Worm (Caenorhabditis elegans) whole organism, L4 larva: ENCODE data around the gene perm-2.
A peak's percentile ranks its signal among the peaks of the same experiment; 100 is the strongest.

ENCODE experiments used
- F44E2.7 ChIP-seq: fragments of 200-800 bp; sonication (Bioruptor generic); IDR thresholded peaks from 2 replicates; pipeline ENCODE4 v2.1.2; 2022; ENCODE audit warnings: missing genetic modification characterization, missing compliant biosample characterization
- T20F7.1 ChIP-seq: fragments of 200-800 bp; sonication (Bioruptor generic); optimal IDR thresholded peaks from 2 replicates; lab custom pipeline; 2018; ENCODE audit warnings: mild to moderate bottlenecking, missing genetic modification characterization, missing compliant biosample characterization
- Y105C5A.15 ChIP-seq: fragments of 200-800 bp; sonication (Bioruptor generic); IDR thresholded peaks from 2 replicates; pipeline ENCODE4 v1.3.6; 2022; ENCODE audit warnings: missing genetic modification characterization, missing compliant biosample characterization
- Y48G9A.11 ChIP-seq: fragments of 200-800 bp; sonication (Bioruptor generic); IDR thresholded peaks from 2 replicates; pipeline ENCODE4 v1.3.6; 2022; ENCODE audit warnings: missing genetic modification reagents, missing genetic modification characterization, missing compliant biosample characterization
- Y5F2A.4 ChIP-seq: fragments of 200-800 bp; sonication (Bioruptor generic); optimal IDR thresholded peaks from 2 replicates; lab custom pipeline; 2018; ENCODE audit warnings: mild to moderate bottlenecking, missing genetic modification characterization, missing compliant biosample characterization
- attf-4 ChIP-seq: sonication (generic microtip); optimal IDR thresholded peaks from 3 replicates; lab custom pipeline; 2017; ENCODE audit warnings: missing biosample characterization, missing genetic modification characterization
- ceh-28 ChIP-seq: fragments of 150-350 bp; optimal IDR thresholded peaks from 2 replicates; lab custom pipeline; 2014; ENCODE audit warnings: missing biosample characterization, missing genetic modification reagents, missing genetic modification characterization
- ceh-82 ChIP-seq: sonication (generic microtip); optimal IDR thresholded peaks from 2 replicates; lab custom pipeline; 2017; ENCODE audit warnings: missing biosample characterization, missing genetic modification characterization
- daf-12 ChIP-seq: fragments of 150-350 bp; optimal IDR thresholded peaks from 2 replicates; lab custom pipeline; 2014; ENCODE audit warnings: missing biosample characterization, missing genetic modification reagents, missing genetic modification characterization
- daf-16 ChIP-seq, 3 experiments: sonication (generic microtip); optimal IDR thresholded peaks; 2 replicates each; lab custom pipeline; 2016 to 2017; ENCODE audit warnings: missing genetic modification characterization in 3 of 3, missing genetic modification reagents in 3 of 3, mild to moderate bottlenecking in 2 of 3, missing compliant biosample characterization in 2 of 3, missing biosample characterization in 1 of 3, moderate library complexity in 1 of 3
- dmd-6 ChIP-seq: fragments of 200-800 bp; sonication (Bioruptor generic); IDR thresholded peaks from 2 replicates; pipeline ENCODE4 v1.3.6; 2022; ENCODE audit warnings: missing genetic modification reagents, missing genetic modification characterization, missing compliant biosample characterization
- dmd-8 ChIP-seq: fragments of 200-800 bp; sonication (Bioruptor generic); IDR thresholded peaks from 2 replicates; pipeline ENCODE4 v1.3.6; 2022; ENCODE audit warnings: missing genetic modification characterization, missing compliant biosample characterization
- dpl-1 ChIP-seq: fragments of 150-350 bp; optimal IDR thresholded peaks from 2 replicates; lab custom pipeline; 2014; ENCODE audit warnings: missing biosample characterization, missing genetic modification reagents, missing genetic modification characterization
- egl-43 ChIP-seq: fragments of 200-800 bp; sonication (Bioruptor generic); IDR thresholded peaks from 2 replicates; pipeline ENCODE4 v1.3.6; 2022; ENCODE audit warnings: missing genetic modification reagents, missing genetic modification characterization, missing compliant biosample characterization
- hlh-30 ChIP-seq: sonication (generic microtip); optimal IDR thresholded peaks from 2 replicates; lab custom pipeline; 2017; ENCODE audit warnings: antibody characterized with exemption, mild to moderate bottlenecking, missing genetic modification characterization, missing compliant biosample characterization; ENCODE audit not compliant: insufficient read depth
- jun-1 ChIP-seq: fragments of 150-350 bp; optimal IDR thresholded peaks from 2 replicates; lab custom pipeline; 2014; ENCODE audit warnings: missing biosample characterization, missing genetic modification reagents, missing genetic modification characterization
- lin-1 ChIP-seq: fragments of 200-800 bp; sonication (Bioruptor generic); IDR thresholded peaks from 2 replicates; pipeline ENCODE4 v1.3.6; 2022; ENCODE audit warnings: missing genetic modification reagents, missing genetic modification characterization, missing compliant biosample characterization
- lin-38 ChIP-seq: fragments of 200-800 bp; sonication (Bioruptor generic); IDR thresholded peaks from 2 replicates; pipeline ENCODE4 v1.3.6; 2022; ENCODE audit warnings: missing genetic modification reagents, missing genetic modification characterization, missing compliant biosample characterization
- lin-39 ChIP-seq: fragments of 150-350 bp; optimal IDR thresholded peaks from 2 replicates; lab custom pipeline; 2014; ENCODE audit warnings: missing biosample characterization, missing genetic modification reagents, missing genetic modification characterization
- lsy-2 ChIP-seq, 2 experiments: fragments of 150-350 bp in 1 of 2; sonication (generic microtip) in 1 of 2; optimal IDR thresholded peaks; 2 replicates each; lab custom pipeline; 2014 to 2017; ENCODE audit warnings: missing biosample characterization in 2 of 2, missing genetic modification characterization in 2 of 2
- nhr-10 ChIP-seq: fragments of 150-350 bp; optimal IDR thresholded peaks from 2 replicates; lab custom pipeline; 2014; ENCODE audit warnings: missing biosample characterization, missing genetic modification characterization
- nhr-237 ChIP-seq: sonication (generic microtip); optimal IDR thresholded peaks from 2 replicates; lab custom pipeline; 2017; ENCODE audit warnings: missing biosample characterization, missing genetic modification characterization
- nhr-6 ChIP-seq: fragments of 150-350 bp; optimal IDR thresholded peaks from 2 replicates; lab custom pipeline; 2014; ENCODE audit warnings: missing biosample characterization, missing genetic modification characterization
- nhr-76 ChIP-seq: fragments of 150-350 bp; optimal IDR thresholded peaks from 2 replicates; lab custom pipeline; 2014; ENCODE audit warnings: missing biosample characterization, missing genetic modification characterization
- pha-4 ChIP-seq, 2 experiments: fragments of 150-350 bp in 1 of 2; fragments of 200-800 bp in 1 of 2; sonication (Bioruptor generic) in 1 of 2; IDR thresholded peaks in 1 of 2; optimal IDR thresholded peaks in 1 of 2; 2 replicates each; pipeline versions ENCODE4 v1.3.6 to Lab custom; 2014 to 2022; ENCODE audit warnings: missing genetic modification characterization in 2 of 2, missing genetic modification reagents in 2 of 2, missing biosample characterization in 1 of 2, missing compliant biosample characterization in 1 of 2
- rbr-2 ChIP-seq: sonication (generic microtip); optimal IDR thresholded peaks from 2 replicates; lab custom pipeline; 2016; ENCODE audit warnings: missing genotype, missing genetic modification characterization, missing compliant biosample characterization
- snpc-4 ChIP-seq: fragments of 150-350 bp; optimal IDR thresholded peaks from 2 replicates; lab custom pipeline; 2014; ENCODE audit warnings: missing biosample characterization, missing genetic modification characterization
- spr-1 ChIP-seq: sonication (generic microtip); optimal IDR thresholded peaks from 2 replicates; lab custom pipeline; 2016; ENCODE audit warnings: mild to moderate bottlenecking, missing genetic modification characterization, missing compliant biosample characterization
- unc-62 ChIP-seq, 3 experiments: fragments of 150-350 bp in 1 of 3; sonication (generic microtip); optimal IDR thresholded peaks in 2 of 3; peaks in 1 of 3; 1 replicate in 1 of 3; 2 replicates in 2 of 3; lab custom pipeline; 2014 to 2017; ENCODE audit warnings: missing biosample characterization in 3 of 3, missing genetic modification characterization in 3 of 3, missing genetic modification reagents in 3 of 3, missing genotype in 1 of 3
- zip-11 ChIP-seq: fragments of 200-800 bp; sonication (Bioruptor generic); IDR thresholded peaks from 2 replicates; pipeline ENCODE4 v1.3.6; 2022; ENCODE audit warnings: missing genetic modification characterization, missing compliant biosample characterization

perm-2 gene

DNA sequence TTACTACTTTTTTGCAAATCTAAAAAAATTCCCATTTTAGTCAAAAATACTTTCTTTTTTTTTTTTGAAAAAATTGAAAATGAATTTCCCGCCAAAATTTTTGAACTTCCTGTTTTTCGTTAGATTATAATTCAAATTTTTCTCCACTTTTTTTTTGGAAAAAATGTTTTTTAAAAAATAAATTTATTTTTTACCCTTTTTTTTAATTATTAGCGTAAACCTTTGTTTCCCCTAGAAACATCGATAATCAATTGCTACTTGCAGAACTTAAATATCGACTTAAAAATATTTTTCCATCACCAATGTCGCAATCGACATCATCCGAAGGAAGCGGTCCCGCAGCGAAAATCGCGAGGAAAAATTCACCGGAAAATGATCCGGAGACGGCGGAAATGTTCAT is 43.8 kb downstream of the perm-2 start, which contains the start of gene cec-2:
Gene cec-2 (plus strand): TSS at position 301 of the 400 bp plus-strand sequence.
- TF ChIP-seq unc-62 (GFP tag; optimal IDR thresholded peaks at IDR 0.05 in 1 of 2; lab: Kevin White, UChicago), result no peak
- no peak for TF ChIP-seq unc-62 (tag; optimal IDR thresholded peaks at IDR 0.05; lab: Kevin White, UChicago)
- no peak for TF ChIP-seq dmd-8 (GFP tag; lab: Robert Waterston, UW)
- no peak for TF ChIP-seq lsy-2 (tag; optimal IDR thresholded peaks at IDR 0.05; lab: Kevin White, UChicago)
- TF ChIP-seq spr-1, result no peak
- TF ChIP-seq nhr-237 (tag; lab: Kevin White, UChicago), result no peak
- TF ChIP-seq egl-43, result no peak
- no peak for TF ChIP-seq nhr-10 (tag; lab: Kevin White, UChicago)
- no peak for TF ChIP-seq nhr-6 (tag; lab: Kevin White, UChicago)
- no peak for TF ChIP-seq rbr-2 (tag; lab: Kevin White, UChicago)
- no peak for TF ChIP-seq pha-4 (GFP tag; IDR thresholded peaks at IDR 0.05; lab: Robert Waterston, UW)
- TF ChIP-seq pha-4 (tag; optimal IDR thresholded peaks at IDR 0.05; lab: Kevin White, UChicago), result no peak
- TF ChIP-seq dmd-6 (GFP tag; lab: Robert Waterston, UW), result no peak
- no peak for TF ChIP-seq nhr-76
- no peak for TF ChIP-seq lin-39 (tag; lab: Kevin White, UChicago)
- TF ChIP-seq Y5F2A.4 (GFP tag; lab: Kevin White, UChicago), result no peak
- no peak for TF ChIP-seq dpl-1 (GFP tag; lab: Kevin White, UChicago)
- no peak for TF ChIP-seq F44E2.7 (GFP tag; lab: Robert Waterston, UW)
- TF ChIP-seq attf-4 (tag; lab: Kevin White, UChicago), result no peak

DNA sequence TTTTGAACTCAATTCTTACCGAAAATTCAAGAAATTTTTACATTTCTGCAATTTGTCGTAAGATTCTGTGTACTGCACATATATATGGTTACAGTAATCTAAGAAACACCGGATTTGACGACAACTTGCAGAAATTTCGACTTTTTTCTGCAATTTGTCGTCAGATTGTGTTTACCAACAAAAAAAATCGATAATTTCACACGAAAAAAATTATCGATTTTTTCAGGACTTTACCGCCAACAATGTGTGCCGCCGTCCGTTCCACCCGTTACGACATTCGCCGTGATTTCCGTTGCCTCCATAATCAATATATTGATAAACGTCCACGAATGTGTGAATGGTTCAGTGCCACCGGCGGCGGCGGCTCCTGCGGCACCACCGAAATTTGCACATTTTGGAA is 47.8 kb downstream of the perm-2 start:
- TF ChIP-seq ceh-28 (tag; lab: Kevin White, UChicago), result peak; percentile 60
- TF ChIP-seq nhr-10 (tag; lab: Kevin White, UChicago), result no peak

DNA sequence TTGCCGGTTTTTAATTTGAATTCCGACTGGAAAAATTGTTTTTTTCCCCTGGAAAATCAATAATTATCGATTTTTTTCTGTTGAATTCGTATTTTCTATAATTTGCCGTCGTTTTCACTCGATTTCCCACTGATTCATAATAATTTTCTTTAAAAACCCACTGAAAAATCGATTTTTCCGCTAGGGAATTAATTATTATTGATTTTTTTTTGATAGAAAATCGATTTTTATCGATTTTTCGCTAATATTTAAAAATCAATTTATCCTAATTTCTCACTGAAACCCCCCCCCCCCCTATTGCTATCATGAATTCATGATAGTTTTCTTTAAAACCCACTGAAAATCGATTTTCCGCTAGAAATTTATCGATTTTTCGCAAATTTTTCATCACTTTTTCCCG is 50.0 kb downstream of the perm-2 start:
- TF ChIP-seq snpc-4 (tag; lab: Kevin White, UChicago) (no peak), ceh-28 (tag; lab: Kevin White, UChicago) (peak; percentile 60)

DNA sequence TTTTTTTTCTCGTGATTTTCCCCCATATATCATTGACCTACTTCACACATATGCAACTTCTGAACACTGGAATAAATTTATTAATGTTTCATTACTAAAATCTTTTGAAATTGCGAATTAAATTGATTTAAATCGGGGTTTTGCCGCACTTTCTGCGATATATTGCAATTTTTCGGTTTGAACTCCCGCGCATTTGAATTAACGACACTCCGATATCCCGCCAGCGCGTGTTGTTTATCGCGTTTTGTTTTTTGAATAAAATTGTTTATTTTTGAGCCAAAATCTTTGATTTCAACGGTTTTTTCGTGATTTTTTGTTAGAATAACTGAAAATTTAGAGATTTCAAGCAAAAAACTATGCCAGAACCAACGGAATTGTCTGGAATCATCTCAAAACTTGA is 51.1 kb downstream of the perm-2 start, which contains the start of gene Y104H12D.2:
Gene Y104H12D.2 (plus strand): TSS at position 340 of the 400 bp plus-strand sequence.
- TF ChIP-seq jun-1 (tag; lab: Kevin White, UChicago), result no peak
- TF ChIP-seq zip-11 (GFP tag; lab: Robert Waterston, UW), result no peak
- no peak for TF ChIP-seq lin-38 (GFP tag; lab: Robert Waterston, UW)
- no peak for TF ChIP-seq lin-1 (GFP tag; lab: Robert Waterston, UW)
- TF ChIP-seq hlh-30, result peak; percentile 15
- no peak for TF ChIP-seq daf-16 (GFP tag; optimal IDR thresholded peaks at IDR 0.05; lab: Kevin White, UChicago)
- TF ChIP-seq daf-16 (tag; optimal IDR thresholded peaks at IDR 0.05; lab: Kevin White, UChicago), result peak; percentile 41
- TF ChIP-seq ceh-82 (tag; lab: Kevin White, UChicago), result no peak
- peak; percentile 90 for TF ChIP-seq dpl-1 (GFP tag; lab: Kevin White, UChicago)
- peak; percentile 96 for TF ChIP-seq Y48G9A.11 (GFP tag; lab: Robert Waterston, UW)
- TF ChIP-seq Y105C5A.15 (GFP tag; lab: Robert Waterston, UW), result no peak
- no peak for TF ChIP-seq daf-12 (tag; lab: Kevin White, UChicago)
- no peak for TF ChIP-seq dmd-6 (GFP tag; lab: Robert Waterston, UW)
- TF ChIP-seq lsy-2 (tag; optimal IDR thresholded peaks at IDR 0.05; lab: Kevin White, UChicago), result peak in 1 of 2 experiments; percentile 49
- TF ChIP-seq T20F7.1 (GFP tag; lab: Kevin White, UChicago), result peak; percentile 97
- TF ChIP-seq, all 104 proteins: peak for 6
